Fruit fly (Drosophila melanogaster) S2 (cell line): ENCODE measurements around the gene Mgat4b.

ENCODE experiments used
- CG8478 ChIP-seq: fragments of >200 bp; optimal IDR thresholded peaks from 2 replicates; lab custom pipeline; 2018
- CTCF ChIP-seq, 2 experiments: fragments of >200 bp; optimal IDR thresholded peaks; 2 replicates each; lab custom pipeline; 2018

- TF ChIP-seq CTCF (optimal IDR thresholded peaks at IDR 0.05; lab: Kevin White, UChicago), result peak in 1 of 2 experiments; percentile 13
- TF ChIP-seq CG8478 (lab: Kevin White, UChicago), result no peak
These were observed 21.1 kb upstream of the Mgat4b start for dm6 chr3L:14790127-14790589.
